Fruit fly (Drosophila melanogaster): ENCODE measurements around the gene CG2201.
A peak's percentile ranks its signal among the peaks of the same experiment; 100 is the strongest.

CG2201 gene

DNA sequence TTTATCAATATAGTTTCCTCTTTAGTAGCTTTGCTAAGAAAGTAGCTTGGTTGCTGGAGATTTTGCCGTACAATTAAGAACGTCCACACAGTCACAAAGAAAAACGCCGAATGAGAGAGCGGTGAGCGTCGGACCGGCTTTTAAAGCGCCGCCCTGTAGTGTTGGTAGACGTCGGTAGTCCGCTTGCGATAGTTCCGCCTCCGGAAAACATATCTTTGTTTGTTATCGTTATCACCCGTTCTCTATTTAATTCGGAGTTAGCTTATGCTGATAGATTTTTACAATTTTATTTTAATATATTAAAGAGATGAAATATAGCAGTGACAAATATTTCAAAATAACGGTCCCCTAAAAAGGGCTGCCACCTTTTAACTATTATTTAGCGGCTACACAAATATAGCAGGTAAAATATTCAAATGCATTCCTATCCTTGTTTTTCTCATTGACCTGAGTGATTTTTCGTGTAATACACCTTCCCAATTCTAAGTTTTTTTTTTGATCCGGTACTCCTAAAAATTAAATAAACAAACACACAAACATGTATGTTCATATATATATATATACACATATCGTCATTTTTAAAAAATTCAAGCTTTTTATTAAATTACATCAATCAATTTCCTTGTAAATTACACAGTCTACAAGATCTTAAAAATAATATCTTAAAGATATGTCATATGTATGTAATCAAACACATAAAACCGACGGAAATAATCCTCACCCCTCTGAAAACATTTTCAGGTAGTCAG is 6.1 kb upstream of the CG2201 start, which contains the start of gene Df31 (continued):
- TF ChIP-seq CG3995 (GFP tag; optimal IDR thresholded peaks at IDR 0.05) (peak; percentile 39), PHDP (tag; optimal IDR thresholded peaks at IDR 0.05) (peak; percentile 48), Vsx1 (GFP tag; optimal IDR thresholded peaks at IDR 0.05) (peak; percentile 16), CG9727 (GFP tag; optimal IDR thresholded peaks at IDR 0.05) (peak; percentile 53), Opbp (GFP tag; IDR thresholded peaks at IDR 0.05; ENCODE audit: partially characterized antibody) (peak; percentile 95; the same call in 2 of the 3 replicates), disco-r (GFP tag; optimal IDR thresholded peaks at IDR 0.05) (no peak), CG4820 (GFP tag; optimal IDR thresholded peaks at IDR 0.05) (peak; percentile 16), ttk (GFP tag; IDR thresholded peaks at IDR 0.05) (peak; percentile 52; the same call in 1 of the 2 replicates), CG7928 (GFP tag; optimal IDR thresholded peaks at IDR 0.05) (peak; percentile 28), CG16779 (GFP tag; IDR thresholded peaks at IDR 0.05) (no peak), croc (GFP tag; conservative IDR thresholded peaks at IDR 0.05) (peak; percentile 17; the same call in 1 of the 3 replicates), CG12744 (GFP tag; optimal IDR thresholded peaks at IDR 0.05) (peak; percentile 48), ftz-f1 (GFP tag; optimal IDR thresholded peaks at IDR 0.05) (peak; percentile 41), CG8359 (GFP tag; optimal IDR thresholded peaks at IDR 0.05; ENCODE audit: borderline replicate concordance) (no peak), dmrt99B (tag; optimal IDR thresholded peaks at IDR 0.05) (peak; percentile 36), CG7372 (GFP tag; IDR thresholded peaks at IDR 0.05) (no peak; the same call in 1 of the 2 replicates), Poxn (GFP tag; IDR thresholded peaks at IDR 0.05) (no peak), Hmx (GFP tag; optimal IDR thresholded peaks at IDR 0.05) (no peak), CG14441 (GFP tag; IDR thresholded peaks at IDR 0.05) (no peak), CG12299 (tag; optimal IDR thresholded peaks at IDR 0.05) (no peak), HmgD (GFP tag; optimal IDR thresholded peaks at IDR 0.05) (peak; percentile 50), CoRest (tag; optimal IDR thresholded peaks at IDR 0.05) (peak; percentile 49), HmgZ (tag; optimal IDR thresholded peaks at IDR 0.05) (peak; percentile 67), HLH54F (GFP tag; optimal IDR thresholded peaks at IDR 0.05) (peak; percentile 46), CG3847 (GFP tag; IDR thresholded peaks at IDR 0.05) (no peak; the same call in 1 of the 2 replicates), Atf3 (GFP tag; optimal IDR thresholded peaks at IDR 0.05) (peak; percentile 27), pum (GFP tag; optimal IDR thresholded peaks at IDR 0.05) (peak; percentile 51), Atf6 (GFP tag; IDR thresholded peaks at IDR 0.05) (peak; percentile 58), CG17829 (tag; optimal IDR thresholded peaks at IDR 0.05) (peak; percentile 47), CG12942 (GFP tag; optimal IDR thresholded peaks at IDR 0.05) (peak; percentile 50), ase (GFP tag; IDR thresholded peaks at IDR 0.05) (no peak), NC2α (GFP tag; optimal IDR thresholded peaks at IDR 0.05) (peak; percentile 82), nom (GFP tag; optimal IDR thresholded peaks at IDR 0.05) (peak; percentile 68), CG14014 (GFP tag; IDR thresholded peaks at IDR 0.05) (peak; percentile 60; the same call in 1 of the 2 replicates), Ptx1 (GFP tag; IDR thresholded peaks at IDR 0.05) (no peak), CTCF (GFP tag; optimal IDR thresholded peaks at IDR 0.05) (peak; percentile 70), Dfd (GFP tag; optimal IDR thresholded peaks at IDR 0.05) (no peak), emc (GFP tag; optimal IDR thresholded peaks at IDR 0.05) (no peak), Tbp (GFP tag; optimal IDR thresholded peaks at IDR 0.05) (peak; percentile 95), CG11085 (GFP tag; IDR thresholded peaks at IDR 0.05) (no peak), CG10321 (GFP tag; IDR thresholded peaks at IDR 0.05) (peak; percentile 69), CG3838 (GFP tag; optimal IDR thresholded peaks at IDR 0.05) (no peak), CG3407 (GFP tag; optimal IDR thresholded peaks at IDR 0.05) (no peak), p53 (GFP tag; optimal IDR thresholded peaks at IDR 0.05) (no peak), peb (GFP tag; IDR thresholded peaks at IDR 0.05) (no peak), CG15269 (tag; optimal IDR thresholded peaks at IDR 0.05) (peak; percentile 34), Sry-δ (GFP tag; optimal IDR thresholded peaks at IDR 0.05) (peak; percentile 93), ems (GFP tag; optimal IDR thresholded peaks at IDR 0.05) (peak; percentile 62), Hr78 (GFP tag; optimal IDR thresholded peaks at IDR 0.05) (no peak), CG14050 (GFP tag; IDR thresholded peaks at IDR 0.05) (no peak), Dek (tag; optimal IDR thresholded peaks at IDR 0.05) (peak; percentile 40)

Data from whole organism, embryonic.